ENCODE assay signal across 1 fruit fly cellular context in the genomic region with DNA sequence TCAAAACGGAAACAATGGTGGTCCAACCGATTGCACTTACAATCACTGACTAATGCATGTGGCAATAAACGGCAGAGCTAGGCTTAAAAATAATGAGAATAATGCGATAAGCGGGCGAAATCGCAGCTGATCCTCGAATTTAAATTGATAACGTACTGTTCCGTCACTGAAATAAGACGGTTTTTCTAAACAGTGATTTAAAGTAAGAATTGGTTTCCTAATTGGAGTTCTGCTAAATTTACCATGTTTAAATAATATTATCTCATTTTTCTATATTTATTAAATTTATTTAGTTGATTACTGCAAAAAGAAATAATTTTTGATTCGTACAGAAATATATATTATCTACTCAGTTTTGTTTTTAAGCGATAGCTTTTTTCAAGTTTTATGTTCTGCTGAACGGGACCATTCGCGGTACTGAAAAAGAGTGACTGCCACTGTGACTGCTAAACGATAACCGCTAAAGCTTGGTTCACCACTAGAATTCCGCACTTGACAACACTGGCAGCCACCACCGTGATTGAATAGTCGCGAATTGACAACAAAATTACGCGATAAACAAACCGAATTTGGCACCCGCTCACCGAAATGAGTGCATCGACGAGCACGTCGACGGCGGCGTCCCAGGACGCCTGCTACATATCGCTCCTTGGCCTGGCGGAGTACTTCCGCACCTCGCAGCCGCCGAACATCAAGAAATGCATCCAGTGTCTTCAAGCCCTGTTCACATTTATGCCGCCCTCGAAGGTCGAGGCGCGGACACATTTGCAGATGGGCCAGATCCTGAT.
A peak's percentile ranks its signal among the peaks of the same experiment; 100 is the strongest.
TF ChIP-seq lines count a peak whose summit lies in the region.

A gene (minus strand): TSS at position 51 of the 788 bp plus-strand sequence.
A gene (plus strand): TSS at position 493 of the 788 bp plus-strand sequence.

TF ChIP-seq in whole organism, embryonic, 481 proteins besides CTCF, POLR2A, EP300 and RAD21 (continued from another document and continues in another):
- peak; percentile 43 for TF ChIP-seq CG17359 (tag; optimal IDR thresholded peaks at IDR 0.05; lab: Kevin White, UChicago)
- TF ChIP-seq CG34422 (GFP tag; IDR thresholded peaks at IDR 0.05; lab: Robert Waterston, UW) = peak; percentile 80; the same call in 2 of the 3 replicates
- peak; percentile 60 for TF ChIP-seq CG15514 (GFP tag; optimal IDR thresholded peaks at IDR 0.05; lab: Kevin White, UChicago)
- no peak for TF ChIP-seq HLHmδ (GFP tag; optimal IDR thresholded peaks at IDR 0.05; lab: Kevin White, UChicago)
- peak; percentile 53 for TF ChIP-seq maf-S (GFP tag; optimal IDR thresholded peaks at IDR 0.05; lab: Kevin White, UChicago)
- TF ChIP-seq CG5953 (GFP tag; IDR thresholded peaks at IDR 0.05; lab: Robert Waterston, UW) = no peak
- TF ChIP-seq lilli (GFP tag; optimal IDR thresholded peaks at IDR 0.05; lab: Kevin White, UChicago) = peak; percentile 73
- no peak for TF ChIP-seq pb (GFP tag; optimal IDR thresholded peaks at IDR 0.05; lab: Kevin White, UChicago)
- TF ChIP-seq nau (GFP tag; optimal IDR thresholded peaks at IDR 0.05; lab: Kevin White, UChicago) = no peak
- TF ChIP-seq CG8944 (GFP tag; optimal IDR thresholded peaks at IDR 0.05; lab: Kevin White, UChicago) = peak; percentile 60
- TF ChIP-seq Xrp1 (GFP tag; IDR thresholded peaks at IDR 0.05; lab: Robert Waterston, UW) = peak; percentile 78
- peak; percentile 72 for TF ChIP-seq CG18599 (GFP tag; optimal IDR thresholded peaks at IDR 0.05; lab: Kevin White, UChicago)
- TF ChIP-seq CG11398 (GFP tag; optimal IDR thresholded peaks at IDR 0.05; lab: Kevin White, UChicago) = no peak
- TF ChIP-seq CG18476 (GFP tag; optimal IDR thresholded peaks at IDR 0.05; lab: Kevin White, UChicago) = peak; percentile 13
- TF ChIP-seq CG11085 (GFP tag; IDR thresholded peaks at IDR 0.05; lab: Robert Waterston, UW) = peak; percentile 76
- TF ChIP-seq CG3065 (GFP tag; optimal IDR thresholded peaks at IDR 0.05; lab: Kevin White, UChicago) = no peak
- no peak for TF ChIP-seq CG12744 (GFP tag; optimal IDR thresholded peaks at IDR 0.05; lab: Kevin White, UChicago)
- peak; percentile 52 for TF ChIP-seq CG17186 (GFP tag; optimal IDR thresholded peaks at IDR 0.05; lab: Kevin White, UChicago)
- no peak for TF ChIP-seq da (GFP tag; optimal IDR thresholded peaks at IDR 0.05; lab: Kevin White, UChicago)
- TF ChIP-seq CG7839 (tag; optimal IDR thresholded peaks at IDR 0.05; lab: Kevin White, UChicago) = no peak
- no peak for TF ChIP-seq tll (GFP tag; optimal IDR thresholded peaks at IDR 0.05; lab: Kevin White, UChicago)
- peak; percentile 72 for TF ChIP-seq E2f1 (GFP tag; IDR thresholded peaks at IDR 0.05; lab: Robert Waterston, UW)
- peak; percentile 61; the same call in 2 of the 3 replicates for TF ChIP-seq H15 (GFP tag; IDR thresholded peaks at IDR 0.05; lab: Robert Waterston, UW)
- TF ChIP-seq CG1647 (GFP tag; optimal IDR thresholded peaks at IDR 0.05; lab: Kevin White, UChicago) = peak; percentile 66
- peak; percentile 70 for TF ChIP-seq CG4424 (GFP tag; optimal IDR thresholded peaks at IDR 0.05; lab: Kevin White, UChicago)
- TF ChIP-seq CG17328 (GFP tag; IDR thresholded peaks at IDR 0.05; lab: Robert Waterston, UW) = peak; percentile 53
- peak; percentile 75 for TF ChIP-seq CG6272 (GFP tag; IDR thresholded peaks at IDR 0.05; lab: Robert Waterston, UW)
- TF ChIP-seq insv (GFP tag; optimal IDR thresholded peaks at IDR 0.05; lab: Kevin White, UChicago) = peak in 1 of 2 experiments; percentile 64
- TF ChIP-seq lov (optimal IDR thresholded peaks at IDR 0.05; lab: Kevin White, UChicago) = no peak
- 0 out of 3 replicates have a peak, but pooled peaks have one; percentile 18 for TF ChIP-seq lov (GFP tag; IDR thresholded peaks at IDR 0.05; lab: Robert Waterston, UW)
- peak; percentile 60 for TF ChIP-seq Hr3 (GFP tag; optimal IDR thresholded peaks at IDR 0.05; lab: Kevin White, UChicago)
- TF ChIP-seq CG42726 (GFP tag; IDR thresholded peaks at IDR 0.05; lab: Robert Waterston, UW; ENCODE audit: partially characterized antibody) = peak; percentile 67
- TF ChIP-seq Nf-YA (GFP tag; IDR thresholded peaks at IDR 0.05; lab: Robert Waterston, UW) = 0 out of 2 replicates have a peak, but pooled peaks have one; percentile 30
- no peak for TF ChIP-seq seq (GFP tag; IDR thresholded peaks at IDR 0.05; lab: Robert Waterston, UW)
- no peak for TF ChIP-seq en (GFP tag; optimal IDR thresholded peaks at IDR 0.05; lab: Kevin White, UChicago)
- 0 out of 3 replicates have a peak, but pooled peaks have one; percentile 5 for TF ChIP-seq sr (GFP tag; IDR thresholded peaks at IDR 0.05; lab: Robert Waterston, UW)
- no peak for TF ChIP-seq Neu2 (GFP tag; optimal IDR thresholded peaks at IDR 0.05; lab: Kevin White, UChicago; ENCODE audit: borderline replicate concordance)
- peak; percentile 26 for TF ChIP-seq p53 (GFP tag; optimal IDR thresholded peaks at IDR 0.05; lab: Kevin White, UChicago)
- peak; percentile 48 for TF ChIP-seq Mad (GFP tag; optimal IDR thresholded peaks at IDR 0.05; lab: Kevin White, UChicago)
- TF ChIP-seq NfI (GFP tag; optimal IDR thresholded peaks at IDR 0.05; lab: Kevin White, UChicago) = peak; percentile 73
- peak; percentile 48 for TF ChIP-seq CG4820 (GFP tag; optimal IDR thresholded peaks at IDR 0.05; lab: Kevin White, UChicago)
- TF ChIP-seq CG6791 (GFP tag; IDR thresholded peaks at IDR 0.05; lab: Robert Waterston, UW; ENCODE audit: partially characterized antibody) = peak; percentile 76
- no peak for TF ChIP-seq h (optimal IDR thresholded peaks at IDR 0.05; lab: Kevin White, UChicago)
- TF ChIP-seq run (tag; optimal IDR thresholded peaks at IDR 0.05; lab: Kevin White, UChicago) = no peak
- no peak for TF ChIP-seq btn (GFP tag; optimal IDR thresholded peaks at IDR 0.05; lab: Kevin White, UChicago)
- peak; percentile 63 for TF ChIP-seq pho (GFP tag; optimal IDR thresholded peaks at IDR 0.05; lab: Kevin White, UChicago)
- TF ChIP-seq zf30C (GFP tag; optimal IDR thresholded peaks at IDR 0.05; lab: Kevin White, UChicago) = no peak
- peak; percentile 44 for TF ChIP-seq NC2β (GFP tag; optimal IDR thresholded peaks at IDR 0.05; lab: Kevin White, UChicago)
- peak; percentile 57; the same call in 2 of the 3 replicates for TF ChIP-seq B-H1 (GFP tag; IDR thresholded peaks at IDR 0.05; lab: Robert Waterston, UW)
- peak; percentile 57; the same call in 1 of the 2 replicates for TF ChIP-seq CG32772 (GFP tag; IDR thresholded peaks at IDR 0.05; lab: Robert Waterston, UW)
- peak; percentile 67 for TF ChIP-seq Rx (GFP tag; IDR thresholded peaks at IDR 0.05; lab: Robert Waterston, UW)
- no peak for TF ChIP-seq CG12299 (tag; optimal IDR thresholded peaks at IDR 0.05; lab: Kevin White, UChicago)
- no peak for TF ChIP-seq luna (GFP tag; optimal IDR thresholded peaks at IDR 0.05; lab: Kevin White, UChicago)
- no peak for TF ChIP-seq scrt (GFP tag; optimal IDR thresholded peaks at IDR 0.05; lab: Kevin White, UChicago)
- TF ChIP-seq CG6654 (GFP tag; optimal IDR thresholded peaks at IDR 0.05; lab: Kevin White, UChicago) = no peak
- TF ChIP-seq gfzf (GFP tag; optimal IDR thresholded peaks at IDR 0.05; lab: Kevin White, UChicago) = peak; percentile 28
- TF ChIP-seq fd3F (GFP tag; optimal IDR thresholded peaks at IDR 0.05; lab: Kevin White, UChicago) = peak; percentile 34
- peak; percentile 91 for TF ChIP-seq slbo (GFP tag; IDR thresholded peaks at IDR 0.05; lab: Robert Waterston, UW)
- TF ChIP-seq cad (GFP tag; optimal IDR thresholded peaks at IDR 0.05; lab: Kevin White, UChicago) = no peak
- no peak for TF ChIP-seq CG10147 (GFP tag; optimal IDR thresholded peaks at IDR 0.05; lab: Kevin White, UChicago)
- no peak for TF ChIP-seq unpg (GFP tag; optimal IDR thresholded peaks at IDR 0.05; lab: Kevin White, UChicago)
- peak; percentile 45 for TF ChIP-seq CG18619 (GFP tag; optimal IDR thresholded peaks at IDR 0.05; lab: Kevin White, UChicago)
- TF ChIP-seq CG7786 (GFP tag; optimal IDR thresholded peaks at IDR 0.05; lab: Kevin White, UChicago) = peak; percentile 64
- TF ChIP-seq slp2 (GFP tag; optimal IDR thresholded peaks at IDR 0.05; lab: Kevin White, UChicago) = peak; percentile 5
- TF ChIP-seq az2 (GFP tag; optimal IDR thresholded peaks at IDR 0.05; lab: Kevin White, UChicago) = peak; percentile 60
- TF ChIP-seq eve (GFP tag; optimal IDR thresholded peaks at IDR 0.05; lab: Kevin White, UChicago) = no peak
- peak; percentile 42 for TF ChIP-seq CG16815 (GFP tag; optimal IDR thresholded peaks at IDR 0.05; lab: Kevin White, UChicago)
- peak; percentile 41 for TF ChIP-seq ewg (GFP tag; optimal IDR thresholded peaks at IDR 0.05; lab: Kevin White, UChicago)
- TF ChIP-seq Aef1 (GFP tag; IDR thresholded peaks at IDR 0.05; lab: Robert Waterston, UW) = peak; percentile 69
- no peak for TF ChIP-seq Kr (GFP tag; optimal IDR thresholded peaks at IDR 0.05; lab: Kevin White, UChicago)
- no peak for TF ChIP-seq Usf (GFP tag; optimal IDR thresholded peaks at IDR 0.05; lab: Kevin White, UChicago)
- peak; percentile 94 for TF ChIP-seq sob (GFP tag; IDR thresholded peaks at IDR 0.05; lab: Robert Waterston, UW)
- no peak for TF ChIP-seq br (optimal IDR thresholded peaks at IDR 0.05; lab: Kevin White, UChicago)
- TF ChIP-seq Dad (GFP tag; optimal IDR thresholded peaks at IDR 0.05; lab: Kevin White, UChicago) = peak; percentile 69
- peak; percentile 43 for TF ChIP-seq CG4328 (GFP tag; optimal IDR thresholded peaks at IDR 0.05; lab: Kevin White, UChicago)
- TF ChIP-seq CG30431 (GFP tag; optimal IDR thresholded peaks at IDR 0.05; lab: Kevin White, UChicago) = peak; percentile 48
- peak; percentile 75 for TF ChIP-seq chn (GFP tag; optimal IDR thresholded peaks at IDR 0.05; lab: Kevin White, UChicago)
- no peak for TF ChIP-seq sima (GFP tag; optimal IDR thresholded peaks at IDR 0.05; lab: Kevin White, UChicago)
- peak; percentile 90 for TF ChIP-seq ftz-f1 (GFP tag; optimal IDR thresholded peaks at IDR 0.05; lab: Kevin White, UChicago)
- TF ChIP-seq HLH54F (GFP tag; optimal IDR thresholded peaks at IDR 0.05; lab: Kevin White, UChicago) = peak; percentile 64
- TF ChIP-seq CG4707 (GFP tag; optimal IDR thresholded peaks at IDR 0.05; lab: Kevin White, UChicago) = no peak
- no peak for TF ChIP-seq ash1 (GFP tag; optimal IDR thresholded peaks at IDR 0.05; lab: Kevin White, UChicago)
- TF ChIP-seq Mes4 (GFP tag; optimal IDR thresholded peaks at IDR 0.05; lab: Kevin White, UChicago) = peak; percentile 14
- TF ChIP-seq MESR4 (GFP tag; optimal IDR thresholded peaks at IDR 0.05; lab: Kevin White, UChicago) = peak; percentile 67
- TF ChIP-seq nerfin-2 (GFP tag; IDR thresholded peaks at IDR 0.05; lab: Robert Waterston, UW; ENCODE audit: partially characterized antibody) = no peak
- TF ChIP-seq sqz (GFP tag; optimal IDR thresholded peaks at IDR 0.05; lab: Kevin White, UChicago) = no peak
- TF ChIP-seq CG14710 (tag; optimal IDR thresholded peaks at IDR 0.05; lab: Kevin White, UChicago) = peak; percentile 66
- peak; percentile 75 for TF ChIP-seq Antp (GFP tag; optimal IDR thresholded peaks at IDR 0.05; lab: Kevin White, UChicago)
- TF ChIP-seq CG17612 (GFP tag; IDR thresholded peaks at IDR 0.05; lab: Robert Waterston, UW) = peak; percentile 53; the same call in 1 of the 2 replicates
- peak; percentile 31 for TF ChIP-seq CG3407 (GFP tag; optimal IDR thresholded peaks at IDR 0.05; lab: Kevin White, UChicago)
- no peak for TF ChIP-seq CG33213 (GFP tag; optimal IDR thresholded peaks at IDR 0.05; lab: Kevin White, UChicago)
- TF ChIP-seq Vsx1 (GFP tag; optimal IDR thresholded peaks at IDR 0.05; lab: Kevin White, UChicago) = no peak
- no peak for TF ChIP-seq CG9797 (GFP tag; optimal IDR thresholded peaks at IDR 0.05; lab: Kevin White, UChicago)
- TF ChIP-seq sim (GFP tag; IDR thresholded peaks at IDR 0.05; lab: Robert Waterston, UW) = no peak
- TF ChIP-seq CG14050 (GFP tag; IDR thresholded peaks at IDR 0.05; lab: Robert Waterston, UW) = peak; percentile 34; the same call in 2 of the 3 replicates
- peak; percentile 57 for TF ChIP-seq onecut (GFP tag; IDR thresholded peaks at IDR 0.05; lab: Robert Waterston, UW)
- no peak for TF ChIP-seq nom (GFP tag; optimal IDR thresholded peaks at IDR 0.05; lab: Kevin White, UChicago)
- TF ChIP-seq CG4404 (GFP tag; IDR thresholded peaks at IDR 0.05; lab: Robert Waterston, UW) = peak; percentile 59
- peak; percentile 75 for TF ChIP-seq CG12659 (GFP tag; optimal IDR thresholded peaks at IDR 0.05; lab: Kevin White, UChicago)
- TF ChIP-seq CG13287 (GFP tag; IDR thresholded peaks at IDR 0.05; lab: Robert Waterston, UW; ENCODE audit: partially characterized antibody) = peak; percentile 79
- TF ChIP-seq CG14014 (GFP tag; IDR thresholded peaks at IDR 0.05; lab: Robert Waterston, UW) = peak; percentile 36
- no peak for TF ChIP-seq tio (GFP tag; optimal IDR thresholded peaks at IDR 0.05; lab: Kevin White, UChicago)
- 0 out of 2 replicates have a peak, but pooled peaks have one; percentile 33 for TF ChIP-seq peb (GFP tag; IDR thresholded peaks at IDR 0.05; lab: Robert Waterston, UW)
- peak; percentile 84 for TF ChIP-seq Opbp (GFP tag; IDR thresholded peaks at IDR 0.05; lab: Robert Waterston, UW; ENCODE audit: partially characterized antibody)
- TF ChIP-seq CG13894 (tag; optimal IDR thresholded peaks at IDR 0.05; lab: Kevin White, UChicago) = no peak
- peak; percentile 37 for TF ChIP-seq Dp (GFP tag; optimal IDR thresholded peaks at IDR 0.05; lab: Kevin White, UChicago)
- no peak for TF ChIP-seq C15 (GFP tag; IDR thresholded peaks at IDR 0.05; lab: Robert Waterston, UW)
- no peak for TF ChIP-seq NC2α (GFP tag; optimal IDR thresholded peaks at IDR 0.05; lab: Kevin White, UChicago)
- peak; percentile 55 for TF ChIP-seq CG18262 (tag; optimal IDR thresholded peaks at IDR 0.05; lab: Kevin White, UChicago)
- TF ChIP-seq mam (GFP tag; optimal IDR thresholded peaks at IDR 0.05; lab: Kevin White, UChicago) = peak; percentile 80
- no peak for TF ChIP-seq dimm (GFP tag; IDR thresholded peaks at IDR 0.05; lab: Robert Waterston, UW)
- TF ChIP-seq danr (GFP tag; IDR thresholded peaks at IDR 0.05; lab: Robert Waterston, UW) = no peak
- peak; percentile 42 for TF ChIP-seq Max (GFP tag; optimal IDR thresholded peaks at IDR 0.05; lab: Kevin White, UChicago)
- peak; percentile 95 for TF ChIP-seq CG9932 (GFP tag; IDR thresholded peaks at IDR 0.05; lab: Robert Waterston, UW)
- TF ChIP-seq CG17802 (tag; optimal IDR thresholded peaks at IDR 0.05; lab: Kevin White, UChicago) = peak; percentile 98
- no peak; the same call in 1 of the 2 replicates for TF ChIP-seq ro (GFP tag; IDR thresholded peaks at IDR 0.05; lab: Robert Waterston, UW)
- TF ChIP-seq CG12104 (GFP tag; optimal IDR thresholded peaks at IDR 0.05; lab: Kevin White, UChicago) = peak; percentile 8
- TF ChIP-seq abd-A (tag; optimal IDR thresholded peaks at IDR 0.05; lab: Kevin White, UChicago) = no peak
- peak; percentile 80 for TF ChIP-seq sug (tag; optimal IDR thresholded peaks at IDR 0.05; lab: Kevin White, UChicago)
- TF ChIP-seq Sox102F (GFP tag; optimal IDR thresholded peaks at IDR 0.05; lab: Kevin White, UChicago) = no peak
- TF ChIP-seq CG9609 (GFP tag; optimal IDR thresholded peaks at IDR 0.05; lab: Kevin White, UChicago) = peak; percentile 62
